Worm (Caenorhabditis elegans): ENCODE measurements around the gene F52D2.7.

ce11 chrX:1917169-1917568, 45.2 kb upstream of the F52D2.7 start, which contains the start of gene dot-1.5:
- TF ChIP-seq nhr-237 (tag; optimal IDR thresholded peaks at IDR 0.05) (no peak), nhr-12 (tag; optimal IDR thresholded peaks at IDR 0.05) (no peak), lsy-2 (tag; optimal IDR thresholded peaks at IDR 0.05) (no peak), pha-4 (tag; optimal IDR thresholded peaks at IDR 0.05) (no peak), cnd-1 (tag; optimal IDR thresholded peaks at IDR 0.05) (no peak), ztf-11 (tag; optimal IDR thresholded peaks at IDR 0.05) (no peak), unc-62 (GFP tag; optimal IDR thresholded peaks at IDR 0.05) (no peak), ces-1 (GFP tag; optimal IDR thresholded peaks at IDR 0.05) (no peak), unc-39 (tag; optimal IDR thresholded peaks at IDR 0.05) (no peak)
